Worm (Caenorhabditis elegans): Measurements from ENCODE around the gene mig-38.

ce11 chrIV:11551813-11552212, 42.2 kb upstream of the mig-38 start, which contains the start of gene col-128:
- TF ChIP-seq F13C5.2 (tag; optimal IDR thresholded peaks at IDR 0.05), result no peak
- no peak for TF ChIP-seq tbx-11 (GFP tag; IDR thresholded peaks at IDR 0.05)
- TF ChIP-seq tbx-37 (GFP tag; conservative IDR thresholded peaks at IDR 0.05), result no peak

All from whole organism, early embryonic.